Fruit fly (Drosophila melanogaster) whole organism, pupa: Measurements from ENCODE around the gene TfIIA-S.
A peak's percentile ranks its signal among the peaks of the same experiment; 100 is the strongest.

ENCODE experiments used
- CG10348 ChIP-seq: fragments of 200-800 bp; sonication (Bioruptor generic); IDR thresholded peaks from 2 replicates; pipeline ENCODE4 v1.3.6; 2022; ENCODE audit warnings: missing biosample characterization, missing genetic modification characterization
- CG12605 ChIP-seq: fragments of 200-800 bp; sonication (Bioruptor generic); IDR thresholded peaks from 2 replicates; pipeline ENCODE4 v1.3.6; 2022; ENCODE audit warnings: missing biosample characterization, missing genetic modification characterization
- CG13204 ChIP-seq: fragments of 200-800 bp; sonication (Bioruptor generic); optimal IDR thresholded peaks from 2 replicates; lab custom pipeline; 2018; ENCODE audit warnings: missing biosample characterization, mild to moderate bottlenecking, missing genetic modification characterization, moderate library complexity
- CG14655 ChIP-seq: fragments of 200-800 bp; sonication (Bioruptor generic); optimal IDR thresholded peaks from 3 replicates; lab custom pipeline; 2017; ENCODE audit warnings: mild to moderate bottlenecking, missing biosample characterization, missing genetic modification reagents, missing genetic modification characterization
- CG15710 ChIP-seq: fragments of 200-800 bp; sonication (Bioruptor generic); optimal IDR thresholded peaks from 2 replicates; lab custom pipeline; 2018; ENCODE audit warnings: missing biosample characterization, mild to moderate bottlenecking, missing genetic modification characterization, moderate library complexity
- CG17806 ChIP-seq: fragments of 200-800 bp; sonication (Bioruptor generic); optimal IDR thresholded peaks from 2 replicates; lab custom pipeline; 2018; ENCODE audit warnings: missing biosample characterization, mild to moderate bottlenecking, missing genetic modification characterization, moderate library complexity
- CG32121 ChIP-seq: fragments of 200-800 bp; sonication (Bioruptor generic); IDR thresholded peaks from 2 replicates; pipeline ENCODE4 v1.3.6; 2022; ENCODE audit warnings: missing biosample characterization, missing genetic modification characterization
- CG34367 ChIP-seq: fragments of 200-800 bp; sonication (Bioruptor generic); optimal IDR thresholded peaks from 2 replicates; lab custom pipeline; 2018; ENCODE audit warnings: missing biosample characterization, mild to moderate bottlenecking, missing genetic modification characterization
- CG4496 ChIP-seq: fragments of 200-800 bp; sonication (Bioruptor generic); IDR thresholded peaks from 3 replicates; pipeline ENCODE4 v1.3.6; 2022; ENCODE audit warnings: missing biosample characterization, missing genetic modification characterization
- CG8159 ChIP-seq: fragments of 200-800 bp; sonication (Bioruptor generic); optimal IDR thresholded peaks from 3 replicates; lab custom pipeline; 2018; ENCODE audit warnings: missing biosample characterization, mild to moderate bottlenecking, missing genetic modification characterization, moderate library complexity
- CG8301 ChIP-seq: fragments of 200-800 bp; sonication (Bioruptor generic); optimal IDR thresholded peaks from 2 replicates; lab custom pipeline; 2018; ENCODE audit warnings: missing biosample characterization, mild to moderate bottlenecking, missing genetic modification characterization
- CG9948 ChIP-seq: fragments of 200-800 bp; sonication (Bioruptor generic); optimal IDR thresholded peaks from 2 replicates; lab custom pipeline; 2018; ENCODE audit warnings: missing biosample characterization, mild to moderate bottlenecking, missing genetic modification characterization, moderate library complexity
- D1 ChIP-seq: fragments of 200-800 bp; sonication (Bioruptor generic); optimal IDR thresholded peaks from 2 replicates; lab custom pipeline; 2018; ENCODE audit warnings: missing biosample characterization, mild to moderate bottlenecking, missing genetic modification characterization, moderate library complexity
- EcR ChIP-seq: fragments of 200-800 bp; sonication (Bioruptor generic); optimal IDR thresholded peaks from 3 replicates; lab custom pipeline; 2019; ENCODE audit warnings: missing biosample characterization, missing genetic modification characterization, mild to moderate bottlenecking, moderate library complexity, missing genetic modification reagents
- Ets98B ChIP-seq: fragments of 200-800 bp; sonication (Bioruptor generic); IDR thresholded peaks from 2 replicates; pipeline ENCODE4 v1.3.6; 2022; ENCODE audit warnings: missing biosample characterization, missing genetic modification characterization
- Pif1A ChIP-seq: fragments of 200-800 bp; sonication (Bioruptor generic); optimal IDR thresholded peaks from 3 replicates; lab custom pipeline; 2016; ENCODE audit warnings: missing biosample characterization, missing genetic modification characterization
- Pif1B ChIP-seq: fragments of 200-800 bp; sonication (Bioruptor generic); optimal IDR thresholded peaks from 3 replicates; lab custom pipeline; 2016; ENCODE audit warnings: missing biosample characterization, missing genetic modification characterization
- Snoo ChIP-seq: fragments of 200-800 bp; sonication (Bioruptor generic); optimal IDR thresholded peaks from 3 replicates; lab custom pipeline; 2017; ENCODE audit warnings: missing biosample characterization, mild to moderate bottlenecking, missing genetic modification characterization, inconsistent platforms
- fd96Ca ChIP-seq: fragments of 200-800 bp; sonication (Bioruptor generic); IDR thresholded peaks from 3 replicates; pipeline ENCODE4 v1.3.6; 2022; ENCODE audit warnings: missing biosample characterization, missing genetic modification characterization
- gl ChIP-seq: fragments of 200-800 bp; sonication (Bioruptor generic); optimal IDR thresholded peaks from 2 replicates; lab custom pipeline; 2018; ENCODE audit warnings: missing biosample characterization, mild to moderate bottlenecking, missing genetic modification characterization
- rn ChIP-seq: fragments of 200-800 bp; sonication (Bioruptor generic); IDR thresholded peaks from 2 replicates; pipeline ENCODE4 v1.3.6; 2022; ENCODE audit warnings: missing biosample characterization, missing genetic modification characterization

The TfIIA-S gene

dm6 chr3R:23884088-23884727, 6.7 kb downstream of the TfIIA-S start:
- TF ChIP-seq gl (tag; lab: Kevin White, UChicago) (no peak), EcR (GFP tag; lab: Kevin White, UChicago) (peak; percentile 67), CG32121 (GFP tag; lab: Robert Waterston, UW) (no peak)

dm6 chr3R:23880280-23880679, 10.6 kb downstream of the TfIIA-S start:
- TF ChIP-seq Pif1A (GFP tag; lab: Kevin White, UChicago) (no peak), CG10348 (GFP tag; lab: Robert Waterston, UW) (no peak), Ets98B (GFP tag; lab: Robert Waterston, UW) (no peak), CG14655 (no peak), CG13204 (no peak), fd96Ca (GFP tag; lab: Robert Waterston, UW) (no peak), CG4496 (GFP tag; lab: Robert Waterston, UW) (no peak), CG8301 (tag; lab: Kevin White, UChicago) (no peak), CG34367 (tag; lab: Kevin White, UChicago) (no peak), D1 (tag; lab: Kevin White, UChicago) (no peak), Pif1B (GFP tag; lab: Kevin White, UChicago) (no peak), CG32121 (GFP tag; lab: Robert Waterston, UW) (no peak), rn (GFP tag; lab: Robert Waterston, UW) (no peak)

DNA sequence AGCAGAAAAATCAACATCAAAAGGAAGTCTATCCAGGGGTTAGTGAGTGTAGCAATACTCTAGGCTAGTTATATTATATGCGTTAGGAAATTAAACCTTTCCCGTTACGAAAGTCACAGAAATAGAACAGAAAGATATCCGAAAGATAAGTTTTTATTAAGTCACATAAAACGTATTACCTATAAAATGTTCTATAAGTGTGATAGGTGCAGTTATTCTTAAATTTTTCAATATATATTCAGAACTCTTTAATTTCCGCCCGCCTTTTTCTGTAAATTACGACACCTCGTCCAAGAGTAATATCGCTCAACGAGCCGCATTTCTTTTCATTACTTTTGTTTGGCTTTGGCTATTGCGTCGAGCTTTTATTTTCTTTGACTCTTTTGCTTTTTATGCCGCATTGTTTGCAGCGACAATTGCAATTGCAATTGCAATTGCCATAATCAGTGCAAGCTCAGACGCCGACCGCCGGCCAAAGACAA, 12.5 kb downstream of the TfIIA-S start:
- TF ChIP-seq CG15710 (tag; lab: Kevin White, UChicago) = peak; percentile 73
- no peak for TF ChIP-seq CG10348 (GFP tag; lab: Robert Waterston, UW)
- TF ChIP-seq CG17806 (tag; lab: Kevin White, UChicago) = peak; percentile 69
- TF ChIP-seq CG13204 = no peak
- TF ChIP-seq CG8159 (tag; lab: Kevin White, UChicago) = peak; percentile 80
- peak; percentile 80 for TF ChIP-seq CG8301 (tag; lab: Kevin White, UChicago)
- TF ChIP-seq CG9948 (tag; lab: Kevin White, UChicago) = peak; percentile 70
- TF ChIP-seq CG12605 (GFP tag; lab: Robert Waterston, UW) = no peak
- TF ChIP-seq CG34367 (tag; lab: Kevin White, UChicago) = peak; percentile 52
- no peak for TF ChIP-seq CG4496 (GFP tag; lab: Robert Waterston, UW)
- no peak for TF ChIP-seq rn (GFP tag; lab: Robert Waterston, UW)
- TF ChIP-seq Pif1B (GFP tag; lab: Kevin White, UChicago) = no peak
- TF ChIP-seq Ets98B (GFP tag; lab: Robert Waterston, UW) = no peak
- no peak for TF ChIP-seq EcR (GFP tag; lab: Kevin White, UChicago)
- no peak for TF ChIP-seq CG32121 (GFP tag; lab: Robert Waterston, UW)
- peak; percentile 41 for TF ChIP-seq Pif1A (GFP tag; lab: Kevin White, UChicago)
- TF ChIP-seq Snoo (tag; lab: Kevin White, UChicago) = no peak
- TF ChIP-seq fd96Ca (GFP tag; lab: Robert Waterston, UW) = 0 out of 3 replicates have a peak, but pooled peaks have one; percentile 14
- no peak for TF ChIP-seq gl (tag; lab: Kevin White, UChicago)
- TF ChIP-seq CG14655 = peak; percentile 81
- peak; percentile 57 for TF ChIP-seq D1 (tag; lab: Kevin White, UChicago)

DNA sequence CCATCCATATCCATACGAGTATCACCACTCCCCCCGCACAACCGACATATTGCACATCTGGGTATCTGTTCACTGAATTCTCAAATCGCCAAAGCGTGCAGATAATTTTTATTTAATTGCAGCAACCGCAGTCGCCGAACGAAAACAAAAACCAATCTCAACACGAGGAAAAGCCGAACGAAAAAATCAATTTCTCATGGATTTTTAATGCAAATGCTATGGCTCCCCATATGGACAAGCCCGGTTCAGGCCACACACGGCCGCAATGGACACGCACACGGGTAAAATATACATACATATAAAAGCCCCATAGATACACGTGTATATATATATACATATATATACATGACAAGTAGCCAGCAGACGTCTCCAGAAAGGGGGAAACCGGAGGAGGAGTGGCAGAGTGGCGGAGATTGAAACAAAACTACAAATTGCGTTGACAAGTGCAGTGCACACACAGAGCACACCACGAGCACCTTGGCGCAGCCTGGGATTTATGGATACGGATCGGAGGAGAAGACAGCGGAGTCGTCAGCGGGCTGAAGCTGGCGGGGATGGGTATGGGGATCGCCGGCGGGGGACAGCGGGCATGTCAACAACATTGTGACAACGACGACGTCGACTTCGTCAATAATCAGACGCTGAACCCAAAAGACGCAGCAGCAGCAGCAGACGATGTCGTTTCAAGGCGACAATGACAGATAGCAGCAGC, 13.1 kb downstream of the TfIIA-S start:
- TF ChIP-seq EcR (GFP tag; lab: Kevin White, UChicago) (peak; percentile 98), Ets98B (GFP tag; lab: Robert Waterston, UW) (peak; percentile 22; the same call in 1 of the 2 replicates), CG4496 (GFP tag; lab: Robert Waterston, UW) (no peak; the same call in 2 of the 3 replicates), CG10348 (GFP tag; lab: Robert Waterston, UW) (no peak), Snoo (tag; lab: Kevin White, UChicago) (peak; percentile 24), CG13204 (peak; percentile 87), fd96Ca (GFP tag; lab: Robert Waterston, UW) (no peak)

dm6 chr3R:23876699-23877098, 14.2 kb downstream of the TfIIA-S start:
- no peak for TF ChIP-seq CG4496 (GFP tag; lab: Robert Waterston, UW)
- TF ChIP-seq CG32121 (GFP tag; lab: Robert Waterston, UW) = no peak
- no peak for TF ChIP-seq fd96Ca (GFP tag; lab: Robert Waterston, UW)
- no peak for TF ChIP-seq D1 (tag; lab: Kevin White, UChicago)
- no peak for TF ChIP-seq Pif1B (GFP tag; lab: Kevin White, UChicago)
- no peak for TF ChIP-seq CG34367 (tag; lab: Kevin White, UChicago)
- TF ChIP-seq CG10348 (GFP tag; lab: Robert Waterston, UW) = no peak
- no peak for TF ChIP-seq CG9948 (tag; lab: Kevin White, UChicago)
- no peak for TF ChIP-seq gl (tag; lab: Kevin White, UChicago)
- no peak for TF ChIP-seq CG14655
- no peak for TF ChIP-seq EcR (GFP tag; lab: Kevin White, UChicago)
- no peak for TF ChIP-seq CG17806 (tag; lab: Kevin White, UChicago)
